Worm (Caenorhabditis elegans): ENCODE data around the gene C28D4.4.
"Not testable (repeated sequence)": the region's sequence is repeated elsewhere in the genome, so short reads cannot be mapped to it uniquely, and the experiment has no call there.

The C28D4.4 gene

ce11 chrIV:9770798-9771197 is 26.0 kb upstream of the C28D4.4 start:
- TF ChIP-seq mep-1 (tag; optimal IDR thresholded peaks at IDR 0.05) (no peak), arid-1 (GFP tag; conservative IDR thresholded peaks at IDR 0.05) (no peak), hlh-30 (tag; optimal IDR thresholded peaks at IDR 0.05; ENCODE audit: insufficient read depth) (no peak), lin-39 (tag; optimal IDR thresholded peaks at IDR 0.05) (no peak), nhr-76 (tag; optimal IDR thresholded peaks at IDR 0.05) (no peak), nhr-111 (GFP tag; optimal IDR thresholded peaks at IDR 0.05) (no peak), nhr-41 (GFP tag; IDR thresholded peaks at IDR 0.05) (no peak), duxl-1 (tag; optimal IDR thresholded peaks at IDR 0.05; ENCODE audit: poor library complexity) (no peak), spr-3 (GFP tag; optimal IDR thresholded peaks at IDR 0.05) (no peak), daf-12 (tag; optimal IDR thresholded peaks at IDR 0.05) (no peak), nhr-237 (tag; optimal IDR thresholded peaks at IDR 0.05) (no peak), ceh-32 (tag; optimal IDR thresholded peaks at IDR 0.05; ENCODE audit: poor library complexity) (no peak), Y48G9A.11 (GFP tag; IDR thresholded peaks at IDR 0.05) (no peak), daf-8 (GFP tag; IDR thresholded peaks at IDR 0.05) (no peak)

ce11 chrIV:9769746-9770145 is 24.9 kb upstream of the C28D4.4 start, which contains the start of gene msp-78:
Gene msp-78, plus strand, starts transcription at chrIV:9770046.
- not testable (repeated sequence) for TF ChIP-seq mes-2 (tag; optimal IDR thresholded peaks at IDR 0.05; ENCODE audit: poor library complexity, severe bottlenecking); F37D6.2 (tag; optimal IDR thresholded peaks at IDR 0.05); sdz-12 (GFP tag; optimal IDR thresholded peaks at IDR 0.05)

DNA sequence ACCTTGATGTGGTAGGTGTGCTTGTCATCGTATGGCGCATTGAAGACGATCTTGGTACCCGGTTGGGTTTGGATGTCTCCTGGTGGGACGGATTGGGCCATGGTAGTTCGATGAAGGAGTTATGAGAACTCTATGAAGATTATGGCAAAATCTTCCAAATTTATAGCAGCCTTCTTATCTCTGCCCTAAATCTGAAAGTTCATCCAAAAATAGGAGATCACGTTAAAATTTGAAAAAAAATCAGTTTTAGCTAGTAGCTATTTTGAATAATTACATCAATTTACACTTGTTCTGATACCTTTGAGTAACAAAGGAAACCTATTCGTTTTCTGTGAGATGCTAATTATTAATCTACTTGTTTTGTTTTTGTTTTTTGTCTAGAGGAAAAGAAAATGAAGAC is 22.2 kb upstream of the C28D4.4 start, which contains the start of gene msp-79:
TSS of gene msp-79 (minus strand) at position 101 of the 400 bp plus-strand sequence.
- not testable (repeated sequence) for TF ChIP-seq unc-62 (GFP tag; optimal IDR thresholded peaks at IDR 0.05 in 1 of 2); unc-62 (tag; optimal IDR thresholded peaks at IDR 0.05); duxl-1 (tag; optimal IDR thresholded peaks at IDR 0.05; ENCODE audit: poor library complexity); F37D6.2 (tag; optimal IDR thresholded peaks at IDR 0.05)

DNA sequence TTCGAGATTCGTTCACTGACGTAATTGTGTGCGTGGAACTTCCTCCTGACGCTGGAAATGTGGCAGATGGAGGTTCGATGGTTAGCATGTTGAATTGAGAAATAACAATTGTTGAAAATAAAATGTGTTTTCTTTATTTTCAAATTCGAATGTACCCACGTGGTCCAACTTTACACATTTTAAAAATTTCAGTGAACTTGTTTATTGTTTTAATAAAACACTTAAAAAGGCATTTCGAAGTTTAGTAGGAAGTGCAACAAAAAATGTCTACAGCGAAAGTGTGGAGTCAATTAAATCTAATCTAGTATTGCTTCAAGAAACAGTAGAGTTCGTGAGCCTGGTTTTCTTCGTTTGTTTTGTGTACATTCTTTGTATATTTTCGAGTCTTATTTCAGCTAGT is 21.4 kb upstream of the C28D4.4 start, which contains the start of gene ssp-36:
TSS of gene ssp-36 (minus strand) at position 101 of the 400 bp plus-strand sequence.
- TF ChIP-seq daf-8 (GFP tag; IDR thresholded peaks at IDR 0.05): no peak
- no peak for TF ChIP-seq set-16 (GFP tag; IDR thresholded peaks at IDR 0.05)
- no peak for TF ChIP-seq nhr-111 (GFP tag; optimal IDR thresholded peaks at IDR 0.05)
- no peak for TF ChIP-seq mdl-1 (tag; optimal IDR thresholded peaks at IDR 0.05)
- no peak for TF ChIP-seq nhr-28 (tag; optimal IDR thresholded peaks at IDR 0.05)
- TF ChIP-seq hlh-30 (tag; optimal IDR thresholded peaks at IDR 0.05; ENCODE audit: insufficient read depth): no peak
- no peak for TF ChIP-seq nhr-42 (GFP tag; IDR thresholded peaks at IDR 0.05)
- no peak for TF ChIP-seq aha-1 (tag)
- no peak for TF ChIP-seq egl-43 (GFP tag; IDR thresholded peaks at IDR 0.05)
- no peak for TF ChIP-seq daf-12 (tag; optimal IDR thresholded peaks at IDR 0.05)
- TF ChIP-seq skn-1 (tag; optimal IDR thresholded peaks at IDR 0.05): no peak

- TF ChIP-seq mdl-1 (tag; optimal IDR thresholded peaks at IDR 0.05) (peak in 1 of 2 experiments; percentile 31), snpc-4 (tag; optimal IDR thresholded peaks at IDR 0.05) (no peak), dve-1 (tag; optimal IDR thresholded peaks at IDR 0.05; ENCODE audit: insufficient read depth) (peak; percentile 59), ztf-7 (tag; optimal IDR thresholded peaks at IDR 0.05) (no peak), nhr-77 (tag; optimal IDR thresholded peaks at IDR 0.05) (no peak), nhr-28 (tag; optimal IDR thresholded peaks at IDR 0.05) (peak; percentile 31), gei-8 (GFP tag; optimal IDR thresholded peaks at IDR 0.05) (no peak), arid-1 (GFP tag; conservative IDR thresholded peaks at IDR 0.05) (no peak), F26F4.8 (GFP tag; conservative IDR thresholded peaks at IDR 0.05) (no peak), nhr-11 (tag; optimal IDR thresholded peaks at IDR 0.05) (no peak), egl-27 (tag; optimal IDR thresholded peaks at IDR 0.05) (no peak), hmg-1.1 (GFP tag; IDR thresholded peaks at IDR 0.05) (no peak), php-3 (GFP tag; IDR thresholded peaks at IDR 0.05) (peak; percentile 91), ceh-82 (tag; optimal IDR thresholded peaks at IDR 0.05) (no peak), hlh-11 (tag; optimal IDR thresholded peaks at IDR 0.05) (peak; percentile 48), lir-3 (tag; optimal IDR thresholded peaks at IDR 0.05) (no peak), aha-1 (tag) (peak; percentile 89), lin-1 (GFP tag; IDR thresholded peaks at IDR 0.05) (peak; percentile 75; the same call in 1 of the 2 replicates), daf-16 (GFP tag; optimal IDR thresholded peaks at IDR 0.05) (no peak), daf-16 (tag; optimal IDR thresholded peaks at IDR 0.05) (peak; percentile 39), mxl-3 (GFP tag; optimal IDR thresholded peaks at IDR 0.05) (no peak), dmd-6 (GFP tag; IDR thresholded peaks at IDR 0.05) (peak; percentile 38; the same call in 1 of the 2 replicates)
These were observed 17.9 kb upstream of the C28D4.4 start for ce11 chrIV:9762667-9763173.
